Worm (Caenorhabditis elegans) whole organism, mixed stage, embryonic: Measurements from ENCODE around the gene K07F5.15.

ENCODE experiments used
- M03D4.4 ChIP-seq: sonication (generic microtip); optimal IDR thresholded peaks from 2 replicates; lab custom pipeline; 2017; ENCODE audit warnings: mild to moderate bottlenecking, missing genetic modification characterization, missing compliant biosample characterization
- bed-3 ChIP-seq: fragments of 200-800 bp; sonication (Bioruptor generic); optimal IDR thresholded peaks from 3 replicates; lab custom pipeline; 2018; ENCODE audit warnings: mild to moderate bottlenecking, missing genetic modification characterization, moderate library complexity, missing compliant biosample characterization
- blmp-1 ChIP-seq: fragments of 150-350 bp; optimal IDR thresholded peaks from 2 replicates; lab custom pipeline; 2014; ENCODE audit warnings: missing biosample characterization, missing genetic modification characterization
- ceh-39 ChIP-seq: fragments of 150-350 bp; optimal IDR thresholded peaks from 2 replicates; lab custom pipeline; 2014; ENCODE audit warnings: missing biosample characterization, missing genetic modification characterization
- ceh-43 ChIP-seq: fragments of 200-800 bp; sonication (Bioruptor generic); optimal IDR thresholded peaks from 2 replicates; lab custom pipeline; 2018; ENCODE audit warnings: mild to moderate bottlenecking, missing genetic modification characterization, moderate library complexity, missing compliant biosample characterization
- ceh-83 ChIP-seq: fragments of 200-800 bp; sonication (Bioruptor generic); optimal IDR thresholded peaks from 2 replicates; lab custom pipeline; 2018; ENCODE audit warnings: mild to moderate bottlenecking, missing genetic modification characterization, missing compliant biosample characterization
- ces-1 ChIP-seq: fragments of 150-350 bp; optimal IDR thresholded peaks from 2 replicates; lab custom pipeline; 2014; ENCODE audit warnings: missing biosample characterization, missing genetic modification reagents, missing genetic modification characterization
- cnd-1 ChIP-seq: fragments of 200-800 bp; sonication (Bioruptor generic); optimal IDR thresholded peaks from 2 replicates; lab custom pipeline; 2018; ENCODE audit warnings: mild to moderate bottlenecking, missing genetic modification characterization, missing compliant biosample characterization
- drap-1 ChIP-seq: fragments of 200-800 bp; sonication (Bioruptor generic); optimal IDR thresholded peaks from 3 replicates; lab custom pipeline; 2018; ENCODE audit warnings: mild to moderate bottlenecking, missing genetic modification characterization, missing compliant biosample characterization
- elt-1 ChIP-seq: sonication (generic microtip); optimal IDR thresholded peaks from 2 replicates; lab custom pipeline; 2017; ENCODE audit warnings: missing genetic modification characterization, mild to moderate bottlenecking, missing compliant biosample characterization, antibody characterized with exemption, moderate library complexity, borderline replicate concordance; ENCODE audit not compliant: insufficient read depth
- elt-3 ChIP-seq: fragments of 150-350 bp; optimal IDR thresholded peaks from 2 replicates; lab custom pipeline; 2014; ENCODE audit warnings: missing biosample characterization, missing genetic modification characterization
- flh-1 ChIP-seq: fragments of 200-800 bp; sonication (Bioruptor generic); optimal IDR thresholded peaks from 2 replicates; lab custom pipeline; 2018; ENCODE audit warnings: mild to moderate bottlenecking, missing genetic modification characterization, moderate library complexity, missing compliant biosample characterization
- ham-2 ChIP-seq: fragments of 200-800 bp; sonication (Bioruptor generic); optimal IDR thresholded peaks from 2 replicates; lab custom pipeline; 2018; ENCODE audit warnings: mild to moderate bottlenecking, missing genetic modification characterization, missing compliant biosample characterization
- hlh-1 ChIP-seq: fragments of 150-350 bp; optimal IDR thresholded peaks from 2 replicates; lab custom pipeline; 2014; ENCODE audit warnings: missing biosample characterization, missing genetic modification reagents, missing genetic modification characterization
- lin-32 ChIP-seq: fragments of 200-800 bp; sonication (Bioruptor generic); optimal IDR thresholded peaks from 2 replicates; lab custom pipeline; 2018; ENCODE audit warnings: mild to moderate bottlenecking, missing genetic modification characterization, missing compliant biosample characterization
- mep-1 ChIP-seq: fragments of 150-350 bp; optimal IDR thresholded peaks from 2 replicates; lab custom pipeline; 2017; ENCODE audit warnings: missing biosample characterization, missing genetic modification reagents, missing genetic modification characterization, inconsistent platforms
- mls-2 ChIP-seq: sonication (generic microtip); optimal IDR thresholded peaks from 2 replicates; lab custom pipeline; 2016; ENCODE audit warnings: mild to moderate bottlenecking, missing genetic modification characterization, moderate library complexity, missing compliant biosample characterization
- nhr-12 ChIP-seq: fragments of 150-350 bp; optimal IDR thresholded peaks from 2 replicates; lab custom pipeline; 2014; ENCODE audit warnings: missing biosample characterization, missing genetic modification characterization
- nhr-2 ChIP-seq: fragments of 150-350 bp; optimal IDR thresholded peaks from 2 replicates; lab custom pipeline; 2014; ENCODE audit warnings: missing biosample characterization, missing genetic modification characterization
- nhr-237 ChIP-seq: fragments of 150-350 bp; optimal IDR thresholded peaks from 2 replicates; lab custom pipeline; 2014; ENCODE audit warnings: missing biosample characterization, missing genetic modification characterization
- nhr-28 ChIP-seq: fragments of 150-350 bp; optimal IDR thresholded peaks from 2 replicates; lab custom pipeline; 2014; ENCODE audit warnings: missing biosample characterization, missing genetic modification characterization
- nhr-76 ChIP-seq: sonication (generic microtip); optimal IDR thresholded peaks from 2 replicates; lab custom pipeline; 2017; ENCODE audit warnings: missing biosample characterization, missing genetic modification characterization
- pha-4 ChIP-seq: fragments of 150-350 bp; optimal IDR thresholded peaks from 2 replicates; lab custom pipeline; 2018; ENCODE audit warnings: missing biosample characterization, missing genetic modification reagents, missing genetic modification characterization
- sem-2 ChIP-seq: fragments of 200-800 bp; sonication (Bioruptor generic); optimal IDR thresholded peaks from 2 replicates; lab custom pipeline; 2018; ENCODE audit warnings: mild to moderate bottlenecking, missing genetic modification characterization, missing compliant biosample characterization
- snpc-4 ChIP-seq: fragments of 150-350 bp; optimal IDR thresholded peaks from 2 replicates; lab custom pipeline; 2014; ENCODE audit warnings: missing biosample characterization, missing genetic modification characterization
- sptf-1 ChIP-seq: sonication (generic microtip); optimal IDR thresholded peaks from 2 replicates; lab custom pipeline; 2017; ENCODE audit warnings: mild to moderate bottlenecking, missing genetic modification characterization, moderate library complexity, missing compliant biosample characterization
- tbx-8 ChIP-seq: fragments of 200-800 bp; sonication (Bioruptor generic); optimal IDR thresholded peaks from 2 replicates; lab custom pipeline; 2018; ENCODE audit warnings: mild to moderate bottlenecking, missing genetic modification characterization, moderate library complexity, missing compliant biosample characterization
- unc-39 ChIP-seq: fragments of 150-350 bp; optimal IDR thresholded peaks from 2 replicates; lab custom pipeline; 2014; ENCODE audit warnings: missing biosample characterization, missing genetic modification characterization
- unc-62 ChIP-seq: fragments of 150-350 bp; optimal IDR thresholded peaks from 2 replicates; lab custom pipeline; 2014; ENCODE audit warnings: missing biosample characterization, missing genetic modification reagents, missing genetic modification characterization
- zip-8 ChIP-seq: fragments of 150-350 bp; optimal IDR thresholded peaks from 2 replicates; lab custom pipeline; 2014; ENCODE audit warnings: missing biosample characterization, missing genetic modification characterization

Gene K07F5.15

DNA sequence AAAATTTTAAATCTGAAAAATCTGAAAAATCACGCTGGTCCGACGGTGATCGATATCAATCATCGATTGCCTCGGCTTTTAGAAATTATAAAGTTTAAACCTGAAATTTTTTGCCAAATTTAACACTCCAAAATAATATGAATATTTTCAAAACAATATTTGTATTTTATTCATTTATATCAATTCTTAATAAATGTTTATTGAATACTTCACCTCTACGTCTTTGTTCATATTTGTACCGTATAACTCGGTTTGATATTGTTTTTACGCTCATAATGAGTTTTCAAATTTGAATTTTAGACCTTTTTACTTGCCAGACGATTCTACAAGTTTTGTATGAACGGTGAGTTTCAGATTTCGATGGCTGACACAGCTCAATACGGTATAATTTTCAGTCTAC, at the start of gene K07F5.15, which contains the start of gene K07F5.22:
Gene K07F5.15, plus strand, starts transcription at position 301 of the 400 bp plus-strand sequence.
Gene K07F5.22, plus strand, starts transcription at position 301 of the 400 bp plus-strand sequence.
- no peak for TF ChIP-seq flh-1 (GFP tag; lab: Kevin White, UChicago)
- no peak for TF ChIP-seq ceh-43 (GFP tag; lab: Kevin White, UChicago)
- TF ChIP-seq M03D4.4: no peak
- no peak for TF ChIP-seq mls-2 (tag; lab: Kevin White, UChicago)
- TF ChIP-seq unc-62: no peak
- TF ChIP-seq nhr-76 (tag; lab: Kevin White, UChicago): no peak
- no peak for TF ChIP-seq blmp-1 (tag; lab: Kevin White, UChicago)
- TF ChIP-seq ces-1 (GFP tag; lab: Kevin White, UChicago): no peak
- TF ChIP-seq tbx-8 (GFP tag; lab: Kevin White, UChicago): no peak
- TF ChIP-seq ceh-83 (GFP tag; lab: Kevin White, UChicago): no peak
- no peak for TF ChIP-seq nhr-12
- no peak for TF ChIP-seq snpc-4 (tag; lab: Kevin White, UChicago)
- no peak for TF ChIP-seq nhr-28 (tag; lab: Kevin White, UChicago)
- TF ChIP-seq sptf-1 (tag; lab: Kevin White, UChicago): no peak
- TF ChIP-seq mep-1: no peak

DNA sequence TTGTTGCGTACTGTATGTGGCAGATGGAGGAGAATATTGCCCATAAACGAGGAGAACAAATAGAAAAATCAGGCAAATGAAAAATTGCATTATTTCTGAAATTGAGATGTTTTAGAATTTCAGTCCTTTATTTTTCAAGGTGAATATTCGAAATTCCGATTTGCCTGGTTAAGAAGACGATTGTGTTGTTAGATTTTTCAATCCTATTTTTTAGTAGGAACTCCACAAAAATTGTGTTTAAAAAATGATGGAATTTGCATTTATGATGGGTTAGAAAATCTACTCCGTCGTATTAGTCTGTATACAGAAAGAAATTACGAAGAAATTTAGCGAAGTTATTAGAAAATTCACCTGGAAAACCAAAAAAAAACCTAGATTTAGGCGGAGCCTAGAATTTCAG, 49.4 kb upstream of the K07F5.15 start, which contains the start of gene egl-20:
Gene egl-20, minus strand, starts transcription at position 101 of the 400 bp plus-strand sequence.
- TF ChIP-seq nhr-2 (tag; lab: Kevin White, UChicago): no peak
- no peak for TF ChIP-seq nhr-28 (tag; lab: Kevin White, UChicago)
- TF ChIP-seq sptf-1 (tag; lab: Kevin White, UChicago): no peak
- TF ChIP-seq ces-1 (GFP tag; lab: Kevin White, UChicago): no peak

DNA sequence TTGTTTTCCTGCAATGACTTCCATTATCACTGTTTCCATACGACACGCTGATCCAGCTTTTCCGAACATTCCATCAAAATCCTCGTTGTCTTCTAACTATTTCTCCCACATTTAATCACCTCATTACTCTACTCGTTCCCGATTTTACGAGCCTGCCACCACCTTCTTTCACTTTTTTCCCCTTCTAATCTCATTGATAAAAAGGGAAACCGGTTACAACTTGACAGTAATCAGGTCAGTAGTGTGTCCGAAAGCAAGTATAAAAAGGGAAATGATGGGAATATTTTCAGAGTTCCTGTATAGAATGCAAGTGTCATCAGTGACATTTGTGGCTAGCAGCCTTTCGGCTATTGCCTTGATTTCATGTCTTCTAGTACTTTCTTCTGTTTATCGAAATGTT, 43.3 kb upstream of the K07F5.15 start, which contains the start of gene col-123:
Gene col-123, plus strand, starts transcription at position 301 of the 400 bp plus-strand sequence.
- TF ChIP-seq hlh-1 (tag; lab: Kevin White, UChicago) (no peak), nhr-2 (tag; lab: Kevin White, UChicago) (no peak), drap-1 (GFP tag; lab: Kevin White, UChicago) (no peak), tbx-8 (GFP tag; lab: Kevin White, UChicago) (no peak), mep-1 (no peak), unc-62 (no peak), pha-4 (tag; lab: Kevin White, UChicago) (no peak), sem-2 (no peak), ham-2 (GFP tag; lab: Kevin White, UChicago) (no peak), sptf-1 (tag; lab: Kevin White, UChicago) (no peak), cnd-1 (no peak)

DNA sequence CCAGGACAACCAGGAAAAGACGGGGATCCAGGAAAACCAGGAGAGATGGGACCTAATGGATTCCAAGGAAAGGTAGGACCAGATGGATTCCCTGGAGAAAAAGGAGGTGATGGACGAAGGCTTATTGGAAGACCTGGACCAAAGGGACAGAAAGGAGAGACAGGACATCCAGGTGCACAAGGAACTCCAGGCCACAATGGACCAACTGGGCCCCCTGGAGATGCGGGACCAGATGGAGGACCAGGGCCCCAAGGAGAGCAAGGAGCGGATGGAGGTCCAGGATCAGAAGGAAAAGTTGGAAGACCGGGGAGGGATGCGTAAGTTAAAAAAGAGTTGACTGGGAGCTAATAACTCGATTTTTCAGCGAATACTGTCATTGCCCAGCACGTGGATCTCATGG, 42.3 kb upstream of the K07F5.15 start:
- TF ChIP-seq pha-4 (tag; lab: Kevin White, UChicago): no peak
- no peak for TF ChIP-seq elt-1 (tag; lab: Kevin White, UChicago)
- TF ChIP-seq M03D4.4: no peak
- no peak for TF ChIP-seq nhr-76 (tag; lab: Kevin White, UChicago)
- TF ChIP-seq flh-1 (GFP tag; lab: Kevin White, UChicago): no peak
- TF ChIP-seq lin-32 (GFP tag; lab: Kevin White, UChicago): no peak
- TF ChIP-seq zip-8 (tag; lab: Kevin White, UChicago): no peak
- TF ChIP-seq mep-1: no peak
- TF ChIP-seq elt-3: no peak
- TF ChIP-seq tbx-8 (GFP tag; lab: Kevin White, UChicago): no peak
- no peak for TF ChIP-seq snpc-4 (tag; lab: Kevin White, UChicago)
- no peak for TF ChIP-seq ceh-39 (tag; lab: Kevin White, UChicago)
- TF ChIP-seq sem-2: no peak
- TF ChIP-seq nhr-2 (tag; lab: Kevin White, UChicago): no peak
- TF ChIP-seq ceh-83 (GFP tag; lab: Kevin White, UChicago): no peak
- no peak for TF ChIP-seq hlh-1 (tag; lab: Kevin White, UChicago)
- no peak for TF ChIP-seq ham-2 (GFP tag; lab: Kevin White, UChicago)

DNA sequence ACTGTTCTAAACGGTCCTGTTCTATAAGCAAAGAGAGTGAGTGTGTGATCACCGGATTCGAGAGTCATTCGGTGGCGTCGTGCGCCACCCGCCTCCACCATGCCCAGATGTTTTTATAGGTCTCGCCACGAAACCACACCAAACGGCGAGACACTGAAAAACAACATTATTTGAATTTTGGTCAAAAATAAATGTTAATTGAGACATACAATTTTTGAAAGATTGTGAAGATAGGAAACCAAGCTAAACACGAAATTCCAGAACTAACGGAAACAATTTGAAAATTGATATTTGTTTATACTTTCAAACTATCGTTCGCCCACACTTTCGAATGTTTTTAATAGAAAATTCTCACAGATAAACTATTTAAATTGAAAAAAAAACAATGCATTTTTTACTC, 40.4 kb upstream of the K07F5.15 start, which contains the start of gene catp-6:
Gene catp-6, minus strand, starts transcription at position 101 of the 400 bp plus-strand sequence.
- TF ChIP-seq ham-2 (GFP tag; lab: Kevin White, UChicago) (no peak), sem-2 (no peak), blmp-1 (tag; lab: Kevin White, UChicago) (no peak), cnd-1 (no peak)

- no peak for TF ChIP-seq M03D4.4
- no peak for TF ChIP-seq snpc-4 (tag; lab: Kevin White, UChicago)
- no peak for TF ChIP-seq unc-39
- no peak for TF ChIP-seq nhr-237
- TF ChIP-seq bed-3: no peak
- no peak for TF ChIP-seq nhr-28 (tag; lab: Kevin White, UChicago)
- no peak for TF ChIP-seq zip-8 (tag; lab: Kevin White, UChicago)
- TF ChIP-seq ceh-43 (GFP tag; lab: Kevin White, UChicago): no peak
Measured at ce11 chrIV:9825196-9825744, 39.6 kb upstream of the K07F5.15 start, which contains the start of gene mtr-4. Gene mtr-4, plus strand, starts transcription at chrIV:9825694.
